Worm (Caenorhabditis elegans) whole organism, L1 larva: ENCODE measurements around the gene col-109.

Experiments
- C04F5.9 ChIP-seq: sonication (generic microtip); optimal IDR thresholded peaks from 2 replicates; lab custom pipeline; 2016; ENCODE audit warnings: missing genetic modification characterization, missing compliant biosample characterization
- C16A3.4 ChIP-seq: fragments of 150-350 bp; optimal IDR thresholded peaks from 2 replicates; lab custom pipeline; 2014; ENCODE audit warnings: missing biosample characterization, missing genetic modification characterization
- C34B4.2 ChIP-seq: sonication (generic microtip); optimal IDR thresholded peaks from 2 replicates; lab custom pipeline; 2017; ENCODE audit warnings: mild to moderate bottlenecking, missing genetic modification characterization, missing compliant biosample characterization
- Y116A8C.19 ChIP-seq: sonication (generic microtip); optimal IDR thresholded peaks from 2 replicates; lab custom pipeline; 2016; ENCODE audit warnings: missing compliant biosample characterization, missing genetic modification characterization, borderline replicate concordance
- blmp-1 ChIP-seq: fragments of 150-350 bp; optimal IDR thresholded peaks from 2 replicates; lab custom pipeline; 2014; ENCODE audit warnings: missing biosample characterization, missing genetic modification characterization
- ceh-63 ChIP-seq: fragments of 200-800 bp; sonication (Bioruptor generic); optimal IDR thresholded peaks from 2 replicates; lab custom pipeline; 2018; ENCODE audit warnings: mild to moderate bottlenecking, missing genetic modification characterization, missing compliant biosample characterization
- ceh-8 ChIP-seq: fragments of 200-800 bp; sonication (Bioruptor generic); optimal IDR thresholded peaks from 2 replicates; lab custom pipeline; 2018; ENCODE audit warnings: mild to moderate bottlenecking, missing genetic modification characterization, moderate library complexity, missing compliant biosample characterization
- dsc-1 ChIP-seq: sonication (generic microtip); optimal IDR thresholded peaks from 2 replicates; lab custom pipeline; 2016; ENCODE audit warnings: mild to moderate bottlenecking, missing genetic modification characterization, missing compliant biosample characterization
- efl-1 ChIP-seq, 4 experiments: fragments of 150-350 bp; optimal IDR thresholded peaks in 3 of 4; peaks in 1 of 4; 1 replicate in 1 of 4; 2 replicates in 3 of 4; lab custom pipeline; 2014; ENCODE audit warnings: missing biosample characterization in 2 of 4, missing genetic modification characterization in 2 of 4, missing genetic modification reagents in 2 of 4
- egl-27 ChIP-seq, 2 experiments: fragments of 150-350 bp in 1 of 2; sonication (generic microtip); optimal IDR thresholded peaks; 3 replicates each; lab custom pipeline; 2017 to 2018; ENCODE audit warnings: missing biosample characterization in 2 of 2, missing genetic modification characterization in 2 of 2, missing genetic modification reagents in 2 of 2
- elt-2 ChIP-seq: sonication (generic microtip); optimal IDR thresholded peaks from 2 replicates; lab custom pipeline; 2016; ENCODE audit warnings: missing genetic modification characterization, mild to moderate bottlenecking, inconsistent platforms, missing compliant biosample characterization, missing genetic modification reagents
- elt-3 ChIP-seq, 6 experiments: fragments of 150-350 bp in 1 of 6; sonication (generic microtip); optimal IDR thresholded peaks; 2 replicates each; lab custom pipeline; 2017 to 2018; ENCODE audit warnings: missing biosample characterization in 6 of 6, missing genetic modification characterization in 6 of 6, inconsistent platforms in 1 of 6
- ets-5 ChIP-seq: fragments of 200-800 bp; sonication (Bioruptor generic); IDR thresholded peaks from 2 replicates; pipeline ENCODE4 v1.3.6; 2022; ENCODE audit warnings: missing genetic modification characterization, missing compliant biosample characterization
- fkh-8 ChIP-seq: sonication (generic microtip); optimal IDR thresholded peaks from 2 replicates; lab custom pipeline; 2016; ENCODE audit warnings: mild to moderate bottlenecking, missing genetic modification characterization, missing compliant biosample characterization
- irx-1 ChIP-seq: sonication (generic microtip); optimal IDR thresholded peaks from 2 replicates; lab custom pipeline; 2016; ENCODE audit warnings: missing genetic modification characterization, missing compliant biosample characterization
- isw-1 ChIP-seq: fragments of 200-800 bp; sonication (Bioruptor generic); IDR thresholded peaks from 2 replicates; pipeline ENCODE4 v1.3.6; 2022; ENCODE audit warnings: missing genetic modification characterization, missing compliant biosample characterization
- lin-13 ChIP-seq: fragments of 150-350 bp; optimal IDR thresholded peaks from 2 replicates; lab custom pipeline; 2014; ENCODE audit warnings: missing biosample characterization, missing genetic modification reagents, missing genetic modification characterization
- lin-15B ChIP-seq: fragments of 150-350 bp; sonication (generic microtip); optimal IDR thresholded peaks from 3 replicates; lab custom pipeline; 2014; ENCODE audit warnings: missing biosample characterization, missing genetic modification characterization
- lir-3 ChIP-seq: sonication (generic microtip); optimal IDR thresholded peaks from 2 replicates; lab custom pipeline; 2016; ENCODE audit warnings: mild to moderate bottlenecking, missing genetic modification characterization, moderate library complexity, missing compliant biosample characterization; ENCODE audit not compliant: poor library complexity
- mab-9 ChIP-seq: fragments of 200-800 bp; sonication (Bioruptor generic); IDR thresholded peaks from 2 replicates; pipeline ENCODE4 v1.3.6; 2022; ENCODE audit warnings: missing genetic modification reagents, missing genetic modification characterization, missing compliant biosample characterization
- mdl-1 ChIP-seq, 2 experiments: fragments of 150-350 bp; optimal IDR thresholded peaks; 2 replicates each; lab custom pipeline; 2014 to 2017; ENCODE audit warnings: missing biosample characterization in 2 of 2, missing genetic modification characterization in 2 of 2, inconsistent platforms in 1 of 2
- nhr-19 ChIP-seq: fragments of 200-800 bp; sonication (Bioruptor generic); conservative IDR thresholded peaks from 2 replicates; pipeline ENCODE4 v1.3.6; 2022; ENCODE audit warnings: missing genetic modification characterization, missing compliant biosample characterization
- nhr-20 ChIP-seq: sonication (generic microtip); optimal IDR thresholded peaks from 2 replicates; lab custom pipeline; 2016; ENCODE audit warnings: mild to moderate bottlenecking, missing genetic modification characterization, missing compliant biosample characterization
- nhr-237 ChIP-seq: fragments of 150-350 bp; optimal IDR thresholded peaks from 2 replicates; lab custom pipeline; 2014; ENCODE audit warnings: missing biosample characterization, missing genetic modification characterization
- nhr-47 ChIP-seq: sonication (generic microtip); optimal IDR thresholded peaks from 2 replicates; lab custom pipeline; 2016; ENCODE audit warnings: mild to moderate bottlenecking, missing genetic modification characterization, moderate library complexity, missing compliant biosample characterization
- nhr-71 ChIP-seq: sonication (generic microtip); optimal IDR thresholded peaks from 2 replicates; lab custom pipeline; 2016; ENCODE audit warnings: mild to moderate bottlenecking, missing genetic modification characterization, moderate library complexity, missing compliant biosample characterization
- nhr-77 ChIP-seq: fragments of 150-350 bp; optimal IDR thresholded peaks from 2 replicates; lab custom pipeline; 2014; ENCODE audit warnings: missing biosample characterization, missing genetic modification characterization
- nhr-84 ChIP-seq: sonication (generic microtip); optimal IDR thresholded peaks from 2 replicates; lab custom pipeline; 2017; ENCODE audit warnings: missing biosample characterization, missing genetic modification characterization
- pag-3 ChIP-seq: sonication (generic microtip); optimal IDR thresholded peaks from 2 replicates; lab custom pipeline; 2017; ENCODE audit warnings: missing genetic modification characterization, mild to moderate bottlenecking, missing compliant biosample characterization, antibody characterized with exemption, borderline replicate concordance; ENCODE audit not compliant: insufficient read depth
- pax-3 ChIP-seq: fragments of 200-800 bp; sonication (Bioruptor generic); optimal IDR thresholded peaks from 2 replicates; lab custom pipeline; 2018; ENCODE audit warnings: mild to moderate bottlenecking, missing genetic modification characterization, moderate library complexity, missing compliant biosample characterization
- skn-1 ChIP-seq: fragments of 150-350 bp; optimal IDR thresholded peaks from 2 replicates; lab custom pipeline; 2014; ENCODE audit warnings: missing biosample characterization, missing genetic modification characterization
- snpc-4 ChIP-seq: fragments of 150-350 bp; optimal IDR thresholded peaks from 2 replicates; lab custom pipeline; 2014; ENCODE audit warnings: missing biosample characterization, missing genetic modification characterization
- snu-23 ChIP-seq: sonication (generic microtip); optimal IDR thresholded peaks from 2 replicates; lab custom pipeline; 2016; ENCODE audit warnings: missing genetic modification characterization, missing compliant biosample characterization
- sox-4 ChIP-seq: sonication (generic microtip); optimal IDR thresholded peaks from 2 replicates; lab custom pipeline; 2016; ENCODE audit warnings: missing genetic modification characterization, missing compliant biosample characterization
- swsn-7 ChIP-seq: sonication (generic microtip); optimal IDR thresholded peaks from 2 replicates; lab custom pipeline; 2016; ENCODE audit warnings: missing genetic modification characterization, missing compliant biosample characterization
- unc-30 ChIP-seq: sonication (generic microtip); optimal IDR thresholded peaks from 2 replicates; lab custom pipeline; 2017; ENCODE audit warnings: missing biosample characterization, missing genetic modification characterization
- xbp-1 ChIP-seq: sonication (generic microtip); optimal IDR thresholded peaks from 2 replicates; lab custom pipeline; 2016; ENCODE audit warnings: missing genetic modification characterization, missing compliant biosample characterization
- zag-1 ChIP-seq: fragments of 150-350 bp; optimal IDR thresholded peaks from 2 replicates; lab custom pipeline; 2014; ENCODE audit warnings: missing biosample characterization, missing genetic modification characterization
- zip-4 ChIP-seq: fragments of 200-800 bp; sonication (Bioruptor generic); optimal IDR thresholded peaks from 2 replicates; lab custom pipeline; 2018; ENCODE audit warnings: mild to moderate bottlenecking, missing genetic modification characterization, moderate library complexity, missing compliant biosample characterization
- ztf-11 ChIP-seq, 2 experiments: sonication (generic microtip); optimal IDR thresholded peaks; 2 replicates each; lab custom pipeline; 2016 to 2017; ENCODE audit warnings: missing genetic modification characterization in 2 of 2, missing biosample characterization in 1 of 2, missing compliant biosample characterization in 1 of 2

Gene col-109

DNA sequence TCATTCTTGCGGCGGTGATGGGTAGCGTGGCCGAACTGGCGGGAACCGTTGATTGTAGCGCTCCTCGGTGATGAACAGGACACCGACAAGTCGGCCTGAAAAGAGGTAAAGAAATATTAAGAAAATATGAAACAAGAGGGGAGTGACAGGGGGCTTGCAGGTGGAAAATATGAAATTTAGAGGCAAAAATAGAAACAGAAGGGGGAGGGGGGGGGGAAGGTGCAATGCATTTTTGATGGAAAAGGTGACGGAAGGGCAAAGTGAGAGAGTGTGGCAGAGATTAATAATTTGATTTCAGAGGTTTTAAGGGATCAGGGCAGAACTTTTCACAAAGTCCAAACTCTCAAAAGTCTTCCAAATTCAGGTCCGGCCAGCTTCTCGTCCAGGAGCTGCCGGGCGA, 38.5 kb downstream of the col-109 start, which contains the start of gene frpr-19:
frpr-19 (minus strand) TSS at position 101 of the 400 bp plus-strand sequence.
- no peak for TF ChIP-seq nhr-237
- no peak for TF ChIP-seq nhr-20
- TF ChIP-seq swsn-7 (tag; lab: Kevin White, UChicago): no peak
- TF ChIP-seq zag-1: no peak
- no peak for TF ChIP-seq nhr-77 (tag; lab: Kevin White, UChicago)
- no peak for TF ChIP-seq nhr-19 (GFP tag; lab: Robert Waterston, UW)
- TF ChIP-seq elt-3 (tag; optimal IDR thresholded peaks at IDR 0.05; lab: Kevin White, UChicago): no peak
- TF ChIP-seq sox-4 (tag; lab: Kevin White, UChicago): no peak
- TF ChIP-seq nhr-47 (tag; lab: Kevin White, UChicago): no peak
- TF ChIP-seq lin-15B (tag; lab: Kevin White, UChicago): no peak
- TF ChIP-seq blmp-1 (tag; lab: Kevin White, UChicago): no peak
- TF ChIP-seq egl-27 (tag; optimal IDR thresholded peaks at IDR 0.05; lab: Kevin White, UChicago): no peak
- TF ChIP-seq isw-1 (GFP tag; lab: Robert Waterston, UW): no peak
- TF ChIP-seq fkh-8: no peak
- no peak for TF ChIP-seq elt-2 (tag; lab: Kevin White, UChicago)
- no peak for TF ChIP-seq lir-3 (tag; lab: Kevin White, UChicago)

DNA sequence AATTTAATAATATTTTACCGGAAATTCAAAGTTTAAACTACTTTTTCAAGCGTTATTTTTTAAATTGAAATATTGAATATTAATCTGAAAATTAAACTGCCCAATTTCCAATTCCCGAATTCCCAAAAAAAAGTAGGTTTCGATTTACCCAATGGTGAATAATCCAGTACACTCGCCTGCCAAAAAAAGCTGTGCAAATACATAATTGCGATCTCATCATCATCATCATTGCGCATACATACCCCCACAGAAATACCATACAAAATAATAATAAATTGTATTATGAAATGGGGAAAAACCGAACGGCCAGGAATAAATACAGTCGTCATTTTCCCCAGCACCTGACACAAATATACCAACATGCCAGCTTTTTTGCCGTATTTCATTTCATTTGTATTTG, 48.2 kb downstream of the col-109 start, which contains the start of gene Y41D4A.1:
Y41D4A.1 (plus strand) TSS at position 301 of the 400 bp plus-strand sequence.
- no peak for TF ChIP-seq efl-1 (optimal IDR thresholded peaks at IDR 0.05; lab: Kevin White, UChicago)
- TF ChIP-seq efl-1 (GFP tag; optimal IDR thresholded peaks at IDR 0.05 in 1 of 2; lab: Kevin White, UChicago): peak in 1 of 2 experiments; percentile 9
- TF ChIP-seq isw-1 (GFP tag; lab: Robert Waterston, UW): no peak
- TF ChIP-seq pag-3 (tag; lab: Kevin White, UChicago): no peak
- TF ChIP-seq fkh-8: no peak

DNA sequence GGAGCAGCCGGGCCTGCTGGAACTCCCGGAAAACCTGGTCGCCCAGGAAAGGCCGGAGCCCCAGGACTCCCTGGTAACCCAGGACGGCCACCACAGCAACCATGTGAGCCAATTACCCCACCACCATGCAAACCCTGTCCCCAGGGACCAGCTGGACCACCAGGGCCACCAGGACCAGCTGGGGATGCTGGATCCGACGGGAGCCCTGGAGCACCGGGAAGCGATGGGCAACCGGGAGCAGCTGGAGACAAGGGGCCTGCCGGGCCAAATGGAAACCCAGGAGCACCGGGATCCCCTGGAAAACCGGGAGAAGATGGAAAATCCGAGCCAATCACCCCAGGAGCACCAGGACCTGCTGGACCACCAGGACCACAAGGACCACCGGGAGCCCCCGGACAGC, 51.0 kb downstream of the col-109 start:
- TF ChIP-seq nhr-84 (tag; lab: Kevin White, UChicago) (no peak), xbp-1 (no peak), blmp-1 (tag; lab: Kevin White, UChicago) (no peak), zag-1 (no peak), nhr-47 (tag; lab: Kevin White, UChicago) (no peak), ceh-8 (GFP tag; lab: Kevin White, UChicago) (peak; percentile 71), snu-23 (GFP tag; lab: Kevin White, UChicago) (no peak), ets-5 (0 out of 2 replicates have a peak, but pooled peaks have one; percentile 41), dsc-1 (tag; lab: Kevin White, UChicago) (no peak)

DNA sequence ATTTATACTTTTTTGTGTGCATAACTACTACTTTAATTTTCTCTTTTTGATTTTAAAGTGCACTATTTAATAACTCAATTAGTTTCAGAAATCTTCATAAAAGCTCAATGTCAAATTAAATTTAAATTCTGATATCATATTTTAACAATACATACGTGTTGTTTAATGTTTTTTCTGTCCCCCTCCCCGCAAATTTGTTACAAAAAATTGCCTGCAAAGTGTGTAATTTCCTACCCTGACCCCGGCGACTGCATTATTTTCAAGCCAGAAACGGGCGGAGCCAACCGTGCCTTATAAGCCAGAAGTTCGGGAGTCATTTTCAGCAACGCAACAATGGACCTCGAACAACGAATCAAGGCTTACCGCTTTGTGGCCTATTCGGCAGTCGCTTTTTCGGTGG, 51.8 kb downstream of the col-109 start, which contains the start of gene col-108:
col-108 (plus strand) TSS at position 301 of the 400 bp plus-strand sequence.
- no peak for TF ChIP-seq zip-4 (GFP tag; lab: Kevin White, UChicago)
- TF ChIP-seq xbp-1: no peak
- no peak for TF ChIP-seq snpc-4 (tag; lab: Kevin White, UChicago)
- no peak for TF ChIP-seq skn-1 (tag; lab: Kevin White, UChicago)
- no peak for TF ChIP-seq blmp-1 (tag; lab: Kevin White, UChicago)
- TF ChIP-seq ztf-11 (tag; optimal IDR thresholded peaks at IDR 0.05; lab: Kevin White, UChicago): no peak
- no peak for TF ChIP-seq C16A3.4 (tag; lab: Kevin White, UChicago)
- TF ChIP-seq Y116A8C.19: no peak
- TF ChIP-seq snu-23 (GFP tag; lab: Kevin White, UChicago): no peak
- TF ChIP-seq pax-3 (tag; lab: Kevin White, UChicago): no peak
- no peak for TF ChIP-seq unc-30 (tag; lab: Kevin White, UChicago)
- no peak for TF ChIP-seq lin-13 (GFP tag; lab: Kevin White, UChicago)
- no peak for TF ChIP-seq C34B4.2 (tag; lab: Kevin White, UChicago)
- TF ChIP-seq irx-1 (tag; lab: Kevin White, UChicago): no peak
- TF ChIP-seq ceh-63 (GFP tag; lab: Kevin White, UChicago): no peak
- TF ChIP-seq isw-1 (GFP tag; lab: Robert Waterston, UW): no peak
- TF ChIP-seq nhr-71: no peak
- no peak for TF ChIP-seq C04F5.9 (tag; lab: Kevin White, UChicago)
- TF ChIP-seq mdl-1 (tag; optimal IDR thresholded peaks at IDR 0.05; lab: Kevin White, UChicago): no peak
- TF ChIP-seq mab-9: no peak
- TF ChIP-seq, all 84 proteins: peak for 0
